Worm (Caenorhabditis elegans) whole organism, L1 larva: Measurements from ENCODE around the gene lec-1.

ENCODE experiments used
- ama-1 ChIP-seq: fragments of 150-350 bp; optimal IDR thresholded peaks from 2 replicates; lab custom pipeline; 2014
- nhr-12 ChIP-seq: sonication (generic microtip); optimal IDR thresholded peaks from 2 replicates; lab custom pipeline; 2017; ENCODE audit warnings: missing biosample characterization, missing genetic modification characterization
- pqm-1 ChIP-seq: sonication (generic microtip); optimal IDR thresholded peaks from 3 replicates; lab custom pipeline; 2017; ENCODE audit warnings: missing biosample characterization, missing genetic modification characterization
- ztf-11 ChIP-seq, 2 experiments: sonication (generic microtip); optimal IDR thresholded peaks; 2 replicates each; lab custom pipeline; 2016 to 2017; ENCODE audit warnings: missing genetic modification characterization in 2 of 2, missing biosample characterization in 1 of 2, missing compliant biosample characterization in 1 of 2
- ztf-4 ChIP-seq: fragments of 150-350 bp; optimal IDR thresholded peaks from 2 replicates; lab custom pipeline; 2014; ENCODE audit warnings: missing biosample characterization, missing genetic modification characterization

DNA sequence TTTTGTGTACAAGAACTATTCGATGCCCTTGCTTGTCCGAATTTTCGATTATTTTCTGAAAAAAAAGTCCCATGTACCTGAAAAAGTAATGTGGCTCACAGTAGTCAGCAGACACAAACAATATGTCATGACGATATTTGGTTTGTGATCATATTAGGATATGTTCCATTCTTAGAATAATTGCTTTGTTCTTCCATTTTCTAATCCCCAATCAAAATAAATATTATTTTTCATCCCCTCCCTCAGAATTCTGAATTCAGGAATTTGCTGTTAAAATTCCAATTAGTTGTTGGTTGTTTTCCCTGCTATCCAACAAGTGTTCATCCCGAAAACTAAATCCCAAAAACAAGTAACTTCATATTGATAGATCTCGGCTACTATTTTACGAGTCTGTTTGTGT, 24.0 kb downstream of the lec-1 start:
- no peak for TF ChIP-seq ama-1 (lab: Kevin White, UChicago)
- no peak for TF ChIP-seq pqm-1
- no peak for TF ChIP-seq ztf-11 (tag; optimal IDR thresholded peaks at IDR 0.05; lab: Kevin White, UChicago)
- TF ChIP-seq ztf-4 (tag; lab: Kevin White, UChicago): no peak
- TF ChIP-seq nhr-12 (tag; lab: Kevin White, UChicago): no peak
